Worm (Caenorhabditis elegans) whole organism, young adult: ENCODE results near the gene pig-1.
A peak's percentile ranks its signal among the peaks of the same experiment; 100 is the strongest.

Source experiments
- C17E4.6 ChIP-seq: fragments of 200-800 bp; sonication (Bioruptor generic); IDR thresholded peaks from 2 replicates; pipeline ENCODE4 v1.3.6; 2022; ENCODE audit warnings: missing genetic modification reagents, missing genetic modification characterization, missing compliant biosample characterization
- F23B12.7 ChIP-seq: sonication (generic microtip); optimal IDR thresholded peaks from 2 replicates; lab custom pipeline; 2017; ENCODE audit warnings: missing genetic modification characterization, mild to moderate bottlenecking, missing compliant biosample characterization, antibody characterized with exemption, moderate library complexity; ENCODE audit not compliant: insufficient read depth
- F57A8.1 ChIP-seq: fragments of 200-800 bp; sonication (Bioruptor generic); optimal IDR thresholded peaks from 2 replicates; lab custom pipeline; 2018; ENCODE audit warnings: mild to moderate bottlenecking, missing genetic modification characterization, moderate library complexity, missing compliant biosample characterization
- F57C9.4 ChIP-seq: sonication (generic microtip); optimal IDR thresholded peaks from 2 replicates; lab custom pipeline; 2017; ENCODE audit warnings: mild to moderate bottlenecking, missing genetic modification characterization, missing compliant biosample characterization
- Y53G8AR.9 ChIP-seq: fragments of 200-800 bp; sonication (Bioruptor generic); conservative IDR thresholded peaks from 2 replicates; pipeline ENCODE4 v1.3.6; 2022; ENCODE audit warnings: missing genetic modification reagents, missing genetic modification characterization, missing compliant biosample characterization
- Y56A3A.18 ChIP-seq: fragments of 200-800 bp; sonication (Bioruptor generic); IDR thresholded peaks from 2 replicates; pipeline ENCODE4 v1.3.6; 2022; ENCODE audit warnings: missing genetic modification reagents, missing genetic modification characterization, missing compliant biosample characterization
- Y67H2A.10 ChIP-seq: fragments of 200-800 bp; sonication (Bioruptor generic); conservative IDR thresholded peaks from 2 replicates; pipeline ENCODE4 v1.3.6; 2022; ENCODE audit warnings: missing genetic modification reagents, missing genetic modification characterization, missing compliant biosample characterization
- Y79H2A.3 ChIP-seq: fragments of 200-800 bp; sonication (Bioruptor generic); conservative IDR thresholded peaks from 2 replicates; pipeline ENCODE4 v1.3.6; 2022; ENCODE audit warnings: missing genetic modification reagents, missing genetic modification characterization, missing compliant biosample characterization
- Y95B8A.8 ChIP-seq: fragments of 200-800 bp; sonication (Bioruptor generic); IDR thresholded peaks from 2 replicates; pipeline ENCODE4 v1.3.6; 2022; ENCODE audit warnings: missing genetic modification reagents, missing genetic modification characterization, missing compliant biosample characterization
- aptf-2 ChIP-seq: fragments of 200-800 bp; sonication (Bioruptor generic); conservative IDR thresholded peaks from 2 replicates; pipeline ENCODE4 v1.3.6; 2022; ENCODE audit warnings: missing genetic modification reagents, missing genetic modification characterization, missing compliant biosample characterization
- attf-3 ChIP-seq: fragments of 200-800 bp; sonication (Bioruptor generic); conservative IDR thresholded peaks from 2 replicates; pipeline ENCODE4 v1.3.6; 2022; ENCODE audit warnings: missing genetic modification reagents, missing genetic modification characterization, missing compliant biosample characterization
- ceh-27 ChIP-seq: fragments of 200-800 bp; sonication (Bioruptor generic); optimal IDR thresholded peaks from 2 replicates; lab custom pipeline; 2018; ENCODE audit warnings: mild to moderate bottlenecking, missing genetic modification characterization, moderate library complexity, missing compliant biosample characterization
- ceh-79 ChIP-seq: sonication (generic microtip); optimal IDR thresholded peaks from 2 replicates; lab custom pipeline; 2017; ENCODE audit warnings: mild to moderate bottlenecking, missing genetic modification characterization, missing compliant biosample characterization
- die-1 ChIP-seq: sonication (generic microtip); optimal IDR thresholded peaks from 2 replicates; lab custom pipeline; 2016; ENCODE audit warnings: missing genotype, mild to moderate bottlenecking, missing genetic modification characterization, missing compliant biosample characterization
- egl-18 ChIP-seq: fragments of 200-800 bp; sonication (Bioruptor generic); IDR thresholded peaks from 2 replicates; pipeline ENCODE4 v1.3.6; 2022; ENCODE audit warnings: missing genetic modification reagents, missing genetic modification characterization, missing compliant biosample characterization
- ets-4 ChIP-seq: fragments of 200-800 bp; sonication (Bioruptor generic); optimal IDR thresholded peaks from 2 replicates; lab custom pipeline; 2018; ENCODE audit warnings: mild to moderate bottlenecking, missing genetic modification characterization, missing compliant biosample characterization
- fkh-3 ChIP-seq: sonication (generic microtip); optimal IDR thresholded peaks from 2 replicates; lab custom pipeline; 2016; ENCODE audit warnings: mild to moderate bottlenecking, missing genetic modification characterization, missing compliant biosample characterization
- gei-17 ChIP-seq: fragments of 200-800 bp; sonication (Bioruptor generic); optimal IDR thresholded peaks from 2 replicates; lab custom pipeline; 2018; ENCODE audit warnings: mild to moderate bottlenecking, missing genetic modification characterization, missing compliant biosample characterization
- hmg-1.2 ChIP-seq: fragments of 200-800 bp; sonication (Bioruptor generic); IDR thresholded peaks from 2 replicates; pipeline ENCODE4 v1.3.6; 2022; ENCODE audit warnings: missing genetic modification reagents, missing genetic modification characterization, missing compliant biosample characterization
- lin-40 ChIP-seq: sonication (generic microtip); optimal IDR thresholded peaks from 2 replicates; lab custom pipeline; 2016; ENCODE audit warnings: missing genetic modification characterization, mild to moderate bottlenecking, missing compliant biosample characterization, missing genotype, missing genetic modification reagents
- lin-54 ChIP-seq: fragments of 200-800 bp; sonication (Bioruptor generic); optimal IDR thresholded peaks from 2 replicates; lab custom pipeline; 2018; ENCODE audit warnings: mild to moderate bottlenecking, missing genetic modification characterization, missing compliant biosample characterization
- madf-3 ChIP-seq: fragments of 200-800 bp; sonication (Bioruptor generic); IDR thresholded peaks from 2 replicates; pipeline ENCODE4 v1.3.6; 2022; ENCODE audit warnings: missing genetic modification reagents, missing genetic modification characterization, missing compliant biosample characterization
- madf-6 ChIP-seq: fragments of 200-800 bp; sonication (Bioruptor generic); IDR thresholded peaks from 2 replicates; pipeline ENCODE4 v1.3.6; 2022; ENCODE audit warnings: missing genetic modification reagents, missing genetic modification characterization, missing compliant biosample characterization
- mcd-1 ChIP-seq: fragments of 200-800 bp; sonication (Bioruptor generic); IDR thresholded peaks from 2 replicates; pipeline ENCODE4 v1.3.6; 2022; ENCODE audit warnings: missing genetic modification reagents, missing genetic modification characterization, missing compliant biosample characterization
- nfyb-1 ChIP-seq: fragments of 200-800 bp; sonication (Bioruptor generic); IDR thresholded peaks from 2 replicates; pipeline ENCODE4 v1.3.6; 2022; ENCODE audit warnings: missing genetic modification reagents, missing genetic modification characterization, missing compliant biosample characterization
- nhr-179 ChIP-seq: sonication (generic microtip); optimal IDR thresholded peaks from 2 replicates; lab custom pipeline; 2016; ENCODE audit warnings: mild to moderate bottlenecking, missing genetic modification characterization, missing compliant biosample characterization
- nhr-27 ChIP-seq: fragments of 200-800 bp; sonication (Bioruptor generic); optimal IDR thresholded peaks from 2 replicates; lab custom pipeline; 2018; ENCODE audit warnings: mild to moderate bottlenecking, missing genetic modification characterization, moderate library complexity, missing compliant biosample characterization
- nhr-80 ChIP-seq: sonication (generic microtip); optimal IDR thresholded peaks from 2 replicates; lab custom pipeline; 2016; ENCODE audit warnings: missing genetic modification characterization, missing compliant biosample characterization
- nhr-90 ChIP-seq: sonication (generic microtip); optimal IDR thresholded peaks from 2 replicates; lab custom pipeline; 2016; ENCODE audit warnings: missing genotype, mild to moderate bottlenecking, missing genetic modification characterization, missing compliant biosample characterization
- pha-4 ChIP-seq: fragments of 150-350 bp; sonication (generic microtip); optimal IDR thresholded peaks from 2 replicates; lab custom pipeline; 2014; ENCODE audit warnings: missing biosample characterization, missing genetic modification reagents, missing genetic modification characterization
- rpc-1 ChIP-seq, 2 experiments: fragments of 150-350 bp in 1 of 2; sonication (generic microtip) in 1 of 2; optimal IDR thresholded peaks; 2 replicates each; lab custom pipeline; 2014 to 2018; ENCODE audit warnings: missing biosample characterization in 1 of 2, missing genetic modification characterization in 1 of 2, missing genetic modification reagents in 1 of 2, missing genotype in 1 of 2
- snpc-1.1 ChIP-seq: sonication (generic microtip); optimal IDR thresholded peaks from 2 replicates; lab custom pipeline; 2017; ENCODE audit warnings: missing genetic modification characterization, mild to moderate bottlenecking, missing compliant biosample characterization, antibody characterized with exemption, moderate library complexity, missing genotype, missing genetic modification reagents; ENCODE audit not compliant: insufficient read depth
- snpc-4 ChIP-seq, 5 experiments: fragments of 150-350 bp in 1 of 5; sonication (generic microtip) in 4 of 5; optimal IDR thresholded peaks; 2 replicates each; lab custom pipeline; 2014 to 2018; ENCODE audit warnings: missing genetic modification characterization in 5 of 5, missing biosample characterization in 3 of 5, antibody characterized with exemption in 2 of 5, mild to moderate bottlenecking in 2 of 5, missing compliant biosample characterization in 2 of 5, missing genotype in 2 of 5, moderate library complexity in 2 of 5, missing genetic modification reagents in 1 of 5
- somi-1 ChIP-seq: fragments of 200-800 bp; sonication (Bioruptor generic); optimal IDR thresholded peaks from 2 replicates; lab custom pipeline; 2018; ENCODE audit warnings: mild to moderate bottlenecking, missing genetic modification characterization, missing compliant biosample characterization
- zim-3 ChIP-seq: sonication (generic microtip); optimal IDR thresholded peaks from 2 replicates; lab custom pipeline; 2017; ENCODE audit warnings: mild to moderate bottlenecking, missing genetic modification characterization, moderate library complexity, missing compliant biosample characterization
- ztf-28 ChIP-seq: fragments of 200-800 bp; sonication (Bioruptor generic); IDR thresholded peaks from 2 replicates; pipeline ENCODE4 v1.3.6; 2022; ENCODE audit warnings: missing genetic modification reagents, missing genetic modification characterization, missing compliant biosample characterization
- ztf-3 ChIP-seq: fragments of 200-800 bp; sonication (Bioruptor generic); optimal IDR thresholded peaks from 2 replicates; lab custom pipeline; 2018; ENCODE audit warnings: mild to moderate bottlenecking, missing genetic modification characterization, missing compliant biosample characterization

The pig-1 gene

DNA sequence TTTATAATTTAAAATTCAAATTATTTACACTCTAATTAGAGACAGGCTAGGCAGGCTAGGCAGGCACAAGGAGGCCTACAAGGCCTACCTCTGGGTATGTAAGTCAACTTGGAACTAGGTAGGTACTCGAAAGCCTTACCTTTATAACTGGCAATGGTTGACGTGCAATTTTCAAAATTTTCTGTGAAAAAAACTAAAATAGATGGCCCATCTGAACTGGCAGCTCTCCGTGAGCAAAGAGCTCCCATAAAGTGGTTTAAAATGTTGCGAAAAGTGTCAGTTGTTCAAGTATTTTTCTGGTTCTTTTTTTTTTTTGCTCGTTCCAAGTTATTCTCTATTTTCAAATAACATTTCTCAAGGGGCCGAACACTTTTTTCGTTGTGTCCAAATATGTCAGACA is 35.3 kb downstream of the pig-1 start:
- TF ChIP-seq F57C9.4, result no peak
- TF ChIP-seq ztf-3 (GFP tag; lab: Kevin White, UChicago), result no peak
- no peak for TF ChIP-seq ztf-28 (GFP tag; lab: Robert Waterston, UW)
- no peak for TF ChIP-seq F57A8.1 (GFP tag; lab: Kevin White, UChicago)
- no peak for TF ChIP-seq ets-4 (GFP tag; lab: Kevin White, UChicago)
- no peak for TF ChIP-seq aptf-2 (GFP tag; lab: Robert Waterston, UW)
- TF ChIP-seq F23B12.7 (tag; lab: Kevin White, UChicago), result no peak
- no peak for TF ChIP-seq fkh-3 (tag; lab: Kevin White, UChicago)
- TF ChIP-seq Y67H2A.10, result no peak
- no peak for TF ChIP-seq Y56A3A.18 (GFP tag; lab: Robert Waterston, UW)
- TF ChIP-seq die-1 (tag; lab: Kevin White, UChicago), result no peak
- TF ChIP-seq madf-6, result no peak
- TF ChIP-seq madf-3 (GFP tag; lab: Robert Waterston, UW), result no peak

DNA sequence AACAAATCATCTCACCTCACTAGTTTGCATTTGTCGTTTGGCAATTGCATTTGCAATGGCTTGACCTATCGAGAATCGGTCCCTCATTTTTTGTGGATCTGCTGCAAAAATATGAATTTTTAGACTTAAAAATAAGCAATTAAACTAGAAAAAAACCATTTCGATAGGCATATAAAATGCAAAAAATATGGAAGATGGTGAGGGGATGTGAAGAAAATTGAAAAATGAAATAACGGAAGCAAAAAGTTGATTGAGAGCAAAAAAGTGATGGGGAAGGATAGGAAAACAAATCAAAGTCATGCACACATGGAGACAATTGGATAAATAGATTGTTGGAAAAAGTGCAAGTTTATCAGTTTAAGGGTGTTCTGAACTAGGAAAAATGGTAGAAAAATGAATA is 38.2 kb downstream of the pig-1 start, which contains the start of gene npr-37:
npr-37 (minus strand) TSS at position 101 of the 400 bp plus-strand sequence.
- TF ChIP-seq attf-3, result no peak
- TF ChIP-seq Y53G8AR.9 (GFP tag; lab: Robert Waterston, UW), result no peak
- no peak for TF ChIP-seq egl-18 (GFP tag; lab: Robert Waterston, UW)
- TF ChIP-seq zim-3 (tag; lab: Kevin White, UChicago), result no peak
- no peak for TF ChIP-seq ceh-79 (tag; lab: Kevin White, UChicago)

DNA sequence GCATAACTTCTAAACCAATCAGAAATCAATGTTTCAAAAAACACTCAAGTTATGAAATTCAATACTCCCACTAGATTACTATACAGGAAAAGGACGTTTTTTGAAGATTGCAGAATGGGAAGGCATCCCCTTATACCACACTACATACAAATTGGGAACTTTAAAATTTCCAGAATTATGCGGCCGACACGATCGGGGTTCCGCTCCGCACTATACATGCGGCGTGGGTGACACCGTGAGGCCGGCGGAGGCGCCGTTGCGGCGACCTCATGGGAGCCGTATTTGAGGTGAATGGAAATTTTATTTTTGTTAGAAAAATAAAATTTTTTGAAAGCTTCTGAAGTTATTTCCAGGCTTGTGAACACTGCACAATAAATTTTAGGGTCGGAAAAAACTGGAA is 51.0 kb downstream of the pig-1 start:
- TF ChIP-seq mcd-1 (GFP tag; lab: Robert Waterston, UW) (0 out of 2 replicates have a peak, but pooled peaks have one; percentile 11), ceh-79 (tag; lab: Kevin White, UChicago) (no peak), snpc-4 (GFP tag; optimal IDR thresholded peaks at IDR 0.05; lab: Kevin White, UChicago) (no peak), snpc-4 (tag; optimal IDR thresholded peaks at IDR 0.05; lab: Kevin White, UChicago) (peak in 1 of 4 experiments; percentile 76), snpc-1.1 (tag; lab: Kevin White, UChicago) (peak; percentile 52), nhr-179 (tag; lab: Kevin White, UChicago) (no peak), hmg-1.2 (GFP tag; lab: Robert Waterston, UW) (peak; percentile 54)
- TF ChIP-seq, all 124 proteins: peak for 4

DNA sequence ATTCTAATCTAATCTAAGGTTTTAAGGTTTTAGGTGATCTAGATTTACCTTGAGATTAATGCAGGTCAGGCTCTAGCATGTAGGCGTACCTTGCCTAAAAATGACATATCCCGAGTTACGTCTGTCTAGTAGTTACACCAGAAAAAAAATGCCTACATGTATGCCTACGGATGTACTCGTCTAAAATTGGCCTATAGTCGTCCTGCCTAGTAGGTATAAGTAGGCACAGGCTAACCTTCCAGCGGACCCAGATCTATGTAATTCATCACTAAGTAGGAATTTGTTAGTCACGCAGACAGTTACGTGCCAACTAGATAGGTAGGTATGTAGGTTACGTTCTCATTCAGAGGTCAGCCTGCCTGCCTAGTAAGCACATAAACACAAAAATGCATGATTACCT is 52.0 kb downstream of the pig-1 start:
- TF ChIP-seq nhr-90 (tag; lab: Kevin White, UChicago), result no peak
- TF ChIP-seq snpc-1.1 (tag; lab: Kevin White, UChicago), result no peak
- no peak for TF ChIP-seq egl-18 (GFP tag; lab: Robert Waterston, UW)
- TF ChIP-seq lin-54 (GFP tag; lab: Kevin White, UChicago), result no peak
- TF ChIP-seq lin-40 (tag; lab: Kevin White, UChicago), result no peak
- no peak for TF ChIP-seq gei-17 (GFP tag; lab: Kevin White, UChicago)
- no peak for TF ChIP-seq rpc-1 (optimal IDR thresholded peaks at IDR 0.05; lab: Kevin White, UChicago)
- TF ChIP-seq rpc-1 (tag; optimal IDR thresholded peaks at IDR 0.05; lab: Kevin White, UChicago), result no peak
- no peak for TF ChIP-seq C17E4.6 (GFP tag; lab: Robert Waterston, UW)
- TF ChIP-seq nhr-80 (tag; lab: Kevin White, UChicago), result no peak
- TF ChIP-seq Y95B8A.8 (GFP tag; lab: Robert Waterston, UW), result no peak
- no peak for TF ChIP-seq nhr-179 (tag; lab: Kevin White, UChicago)
- no peak for TF ChIP-seq Y79H2A.3
- TF ChIP-seq pha-4 (tag; lab: Kevin White, UChicago), result no peak
- TF ChIP-seq hmg-1.2 (GFP tag; lab: Robert Waterston, UW), result no peak
- no peak for TF ChIP-seq ceh-27
- no peak for TF ChIP-seq nhr-27 (tag; lab: Kevin White, UChicago)
- TF ChIP-seq somi-1, result no peak
- TF ChIP-seq nfyb-1 (GFP tag; lab: Robert Waterston, UW), result no peak
